Fruit fly (Drosophila melanogaster): Measurements from ENCODE around the gene Cpr76Ba.

Gene Cpr76Ba

DNA sequence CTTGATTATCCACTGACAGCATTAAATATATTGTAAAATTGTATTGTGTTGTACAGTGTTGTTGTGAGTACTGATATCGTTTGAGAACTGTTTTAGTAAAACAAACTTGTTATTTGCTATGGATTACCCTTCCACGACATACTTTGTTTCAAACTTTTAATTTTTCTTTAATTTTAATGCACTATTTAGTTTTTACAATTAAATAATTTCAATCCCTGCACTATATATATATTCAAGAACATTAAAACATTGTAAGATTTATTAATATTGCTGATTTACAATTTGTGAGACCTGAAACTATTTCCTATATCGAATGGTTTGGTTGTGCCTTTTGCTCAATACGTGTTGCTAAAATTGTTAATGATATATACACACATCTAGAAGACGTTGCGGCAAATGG is 26.0 kb upstream of the Cpr76Ba start, which contains the start of the genes CG46434 and Dred:
Gene CG46434 (minus strand): TSS at position 101 of the 400 bp plus-strand sequence.
Gene Dred (minus strand): TSS at position 101 of the 400 bp plus-strand sequence.
- TF ChIP-seq ash1 (GFP tag; optimal IDR thresholded peaks at IDR 0.05): no peak
- TF ChIP-seq CG9437 (GFP tag; optimal IDR thresholded peaks at IDR 0.05): no peak
- no peak for TF ChIP-seq crp (GFP tag; optimal IDR thresholded peaks at IDR 0.05)
- no peak for TF ChIP-seq CG14050 (GFP tag; IDR thresholded peaks at IDR 0.05)
- no peak for TF ChIP-seq CG6813 (GFP tag; optimal IDR thresholded peaks at IDR 0.05)
- no peak for TF ChIP-seq CG1603 (tag; optimal IDR thresholded peaks at IDR 0.05)
- no peak for TF ChIP-seq CG3407 (GFP tag; optimal IDR thresholded peaks at IDR 0.05)
- TF ChIP-seq bsh (GFP tag; optimal IDR thresholded peaks at IDR 0.05): no peak
- no peak for TF ChIP-seq klu (GFP tag; IDR thresholded peaks at IDR 0.05)

DNA sequence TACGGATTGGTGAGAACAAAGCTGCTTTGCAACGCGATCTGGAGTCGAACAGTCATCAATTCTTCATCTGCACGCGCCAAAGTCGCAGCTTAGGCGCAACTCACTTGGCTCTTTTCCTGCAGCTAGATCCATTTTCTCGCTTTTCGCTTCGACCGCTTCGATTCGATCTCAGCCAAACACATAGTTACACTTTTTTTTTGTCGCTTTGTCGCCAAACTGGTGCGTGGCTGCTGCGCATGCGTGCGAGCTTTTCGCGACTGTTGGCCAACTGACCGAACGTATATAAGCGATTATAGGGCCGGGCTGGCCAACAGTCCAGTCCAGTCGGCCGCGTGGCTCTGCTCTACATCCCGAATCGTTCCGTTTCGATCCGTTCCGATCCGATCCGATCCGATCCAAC is 14.3 kb upstream of the Cpr76Ba start, which contains the start of gene Cpr76Bd:
Gene Cpr76Bd (plus strand): TSS at position 301 of the 400 bp plus-strand sequence.
- no peak for TF ChIP-seq wdn (GFP tag; IDR thresholded peaks at IDR 0.05)
- no peak for TF ChIP-seq ftz-f1 (GFP tag; optimal IDR thresholded peaks at IDR 0.05)
- no peak for TF ChIP-seq E2f1 (GFP tag; IDR thresholded peaks at IDR 0.05)
- no peak for TF ChIP-seq CG16813 (GFP tag; IDR thresholded peaks at IDR 0.05; ENCODE audit: partially characterized antibody)
- TF ChIP-seq CG16779 (GFP tag; IDR thresholded peaks at IDR 0.05): 0 out of 2 replicates have a peak, but pooled peaks have one; percentile 11
- no peak for TF ChIP-seq toy (GFP tag; IDR thresholded peaks at IDR 0.05)
- TF ChIP-seq CG17912 (GFP tag; optimal IDR thresholded peaks at IDR 0.05): no peak
- no peak for TF ChIP-seq dpn (GFP tag; optimal IDR thresholded peaks at IDR 0.05)

- no peak for TF ChIP-seq Camta (GFP tag; optimal IDR thresholded peaks at IDR 0.05)
- no peak for TF ChIP-seq CG6254 (GFP tag; optimal IDR thresholded peaks at IDR 0.05)
- no peak for TF ChIP-seq fd3F (GFP tag; optimal IDR thresholded peaks at IDR 0.05)
- no peak for TF ChIP-seq Nf-YA (GFP tag; IDR thresholded peaks at IDR 0.05)
- no peak for TF ChIP-seq CG10209 (GFP tag; optimal IDR thresholded peaks at IDR 0.05)
- TF ChIP-seq CG17829 (tag; optimal IDR thresholded peaks at IDR 0.05): no peak
- TF ChIP-seq CG7928 (GFP tag; optimal IDR thresholded peaks at IDR 0.05): no peak
- 0 out of 2 replicates have a peak, but pooled peaks have one; percentile 6 for TF ChIP-seq CG4404 (GFP tag; IDR thresholded peaks at IDR 0.05)
- TF ChIP-seq ewg (GFP tag; optimal IDR thresholded peaks at IDR 0.05): no peak
- TF ChIP-seq CG8359 (GFP tag; optimal IDR thresholded peaks at IDR 0.05; ENCODE audit: borderline replicate concordance): peak; percentile 91
These were observed 10.4 kb upstream of the Cpr76Ba start for dm6 chr3L:19528547-19528946.

DNA sequence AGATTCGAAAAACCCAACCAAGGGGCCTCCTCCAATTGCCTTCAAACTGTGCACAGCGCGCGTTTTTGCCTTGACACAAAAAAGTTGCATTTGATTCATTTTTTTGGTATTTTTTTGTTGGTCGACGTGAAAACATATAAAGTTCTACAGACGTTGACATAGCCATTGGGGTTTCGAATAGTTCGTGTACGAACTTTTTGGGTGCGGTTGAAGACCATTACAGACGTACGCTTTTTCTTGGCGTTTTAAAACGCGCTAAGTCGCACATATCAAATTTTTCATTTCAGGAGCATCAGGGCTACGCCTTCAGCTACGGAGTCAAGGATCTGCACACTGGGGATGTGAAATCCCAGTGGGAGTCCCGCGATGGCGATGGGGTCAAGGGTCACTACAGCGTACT is 7.6 kb upstream of the Cpr76Ba start:
- TF ChIP-seq nerfin-2 (GFP tag; IDR thresholded peaks at IDR 0.05; ENCODE audit: partially characterized antibody): no peak
- TF ChIP-seq CG11247 (GFP tag; IDR thresholded peaks at IDR 0.05): no peak
- no peak for TF ChIP-seq crp (GFP tag; optimal IDR thresholded peaks at IDR 0.05)
- TF ChIP-seq sima (GFP tag; optimal IDR thresholded peaks at IDR 0.05): no peak
- no peak for TF ChIP-seq wek (GFP tag; optimal IDR thresholded peaks at IDR 0.05)
- TF ChIP-seq CG17802 (tag; optimal IDR thresholded peaks at IDR 0.05): no peak
- no peak for TF ChIP-seq CG14014 (GFP tag; IDR thresholded peaks at IDR 0.05)
- TF ChIP-seq shn (GFP tag; optimal IDR thresholded peaks at IDR 0.05): no peak
- no peak for TF ChIP-seq tll (GFP tag; optimal IDR thresholded peaks at IDR 0.05)
- no peak for TF ChIP-seq Hsf (GFP tag; optimal IDR thresholded peaks at IDR 0.05)
- peak; percentile 96 for TF ChIP-seq CG8359 (GFP tag; optimal IDR thresholded peaks at IDR 0.05; ENCODE audit: borderline replicate concordance)
- peak; percentile 54 for TF ChIP-seq CG6654 (GFP tag; optimal IDR thresholded peaks at IDR 0.05)
- no peak for TF ChIP-seq CG4820 (GFP tag; optimal IDR thresholded peaks at IDR 0.05)
- TF ChIP-seq sens-2 (GFP tag; IDR thresholded peaks at IDR 0.05): no peak
- no peak for TF ChIP-seq CG30431 (GFP tag; optimal IDR thresholded peaks at IDR 0.05)

Data from whole organism, embryonic.